Worm (Caenorhabditis elegans): ENCODE measurements around the gene fbxa-19.

fbxa-19 gene

DNA sequence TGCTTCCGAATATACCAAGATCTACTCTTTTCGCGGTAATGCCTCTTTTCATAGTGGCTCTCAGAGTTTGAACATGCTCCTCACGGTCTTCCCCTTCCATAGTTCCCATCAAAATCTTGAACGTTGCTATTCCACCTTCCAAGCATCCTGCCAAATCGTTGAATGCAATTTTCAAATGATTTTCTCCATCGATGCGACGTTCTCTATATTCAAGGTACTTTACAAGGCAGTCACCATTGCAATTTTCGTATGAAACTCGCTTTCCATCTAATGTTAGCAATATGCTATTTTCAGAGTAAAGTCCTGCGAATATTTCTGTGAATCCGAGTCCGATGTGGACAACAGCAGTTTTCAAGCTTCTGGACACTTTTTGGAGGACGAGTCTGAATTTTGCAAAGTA is 918 bp upstream of the fbxa-19 start:
- TF ChIP-seq zfp-3 (GFP tag; conservative IDR thresholded peaks at IDR 0.05), result no peak
- peak in 1 of 2 experiments; percentile 95 for TF ChIP-seq unc-62 (GFP tag; optimal IDR thresholded peaks at IDR 0.05 in 1 of 2)
- TF ChIP-seq unc-62 (tag; optimal IDR thresholded peaks at IDR 0.05), result no peak

DNA sequence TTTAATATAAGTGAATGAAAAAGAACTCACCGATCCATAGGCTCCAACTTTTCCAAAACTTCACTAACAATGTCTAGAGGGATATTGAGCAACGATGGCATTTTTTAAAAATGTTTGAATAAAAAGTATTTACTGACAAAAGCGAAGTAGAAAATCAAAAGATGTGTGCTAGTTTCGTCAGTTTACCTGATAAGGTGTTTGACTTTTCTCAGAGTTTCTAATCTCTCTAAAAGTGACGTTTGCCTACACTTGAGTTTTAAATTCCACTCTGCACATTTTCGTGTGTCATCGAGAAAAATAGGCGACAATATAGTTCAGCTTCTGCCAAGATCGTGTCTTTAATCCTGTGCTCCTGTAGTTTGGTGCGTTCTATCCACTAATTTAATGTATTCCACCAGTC is 6.4 kb downstream of the fbxa-19 start, which contains the start of gene fbxa-15:
Gene fbxa-15 (minus strand): TSS at position 101 of the 400 bp plus-strand sequence.
- no peak for TF ChIP-seq ztf-7 (tag; optimal IDR thresholded peaks at IDR 0.05)
- no peak for TF ChIP-seq fkh-10 (GFP tag; optimal IDR thresholded peaks at IDR 0.05)
- TF ChIP-seq nhr-6 (tag; optimal IDR thresholded peaks at IDR 0.05), result no peak
- no peak for TF ChIP-seq sdz-12 (GFP tag; optimal IDR thresholded peaks at IDR 0.05)
- TF ChIP-seq madf-9 (GFP tag; conservative IDR thresholded peaks at IDR 0.05), result no peak
- no peak for TF ChIP-seq duxl-1 (tag; optimal IDR thresholded peaks at IDR 0.05; ENCODE audit: poor library complexity)
- no peak for TF ChIP-seq ztf-11 (tag; optimal IDR thresholded peaks at IDR 0.05)
- TF ChIP-seq vab-7 (GFP tag; IDR thresholded peaks at IDR 0.05), result no peak
- TF ChIP-seq daf-8 (GFP tag; IDR thresholded peaks at IDR 0.05), result no peak
- TF ChIP-seq zfp-3 (GFP tag; conservative IDR thresholded peaks at IDR 0.05), result no peak
- TF ChIP-seq set-16 (GFP tag; IDR thresholded peaks at IDR 0.05), result no peak

DNA sequence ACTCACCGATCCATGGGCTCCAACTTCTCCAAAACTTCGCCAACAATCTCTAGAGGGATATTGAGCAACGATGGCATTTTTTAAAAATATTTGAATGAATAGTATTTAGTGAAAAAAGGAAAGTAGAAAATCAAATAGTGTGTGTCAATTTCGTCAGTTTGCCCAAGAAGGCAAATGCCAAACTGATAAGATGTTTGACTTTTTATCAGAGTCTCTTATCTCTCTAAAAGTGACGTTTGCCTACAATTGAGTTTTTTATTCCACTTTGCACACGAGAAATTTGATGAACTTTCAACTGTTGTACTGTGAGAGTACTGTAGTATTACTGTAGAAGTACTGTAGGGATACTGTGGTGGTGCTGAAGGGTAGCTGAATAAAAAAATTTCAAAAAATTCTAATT is 8.4 kb downstream of the fbxa-19 start:
- TF ChIP-seq mdt-29 (GFP tag; IDR thresholded peaks at IDR 0.05), result no peak
- TF ChIP-seq aha-1 (tag), result no peak
- TF ChIP-seq cey-2 (tag; optimal IDR thresholded peaks at IDR 0.05; ENCODE audit: borderline replicate concordance, insufficient read depth), result no peak
- no peak for TF ChIP-seq ztf-11 (tag; optimal IDR thresholded peaks at IDR 0.05)
- no peak for TF ChIP-seq nhr-48 (tag; optimal IDR thresholded peaks at IDR 0.05)
- TF ChIP-seq ceh-62 (tag; optimal IDR thresholded peaks at IDR 0.05), result no peak
- no peak for TF ChIP-seq lin-15B (tag; optimal IDR thresholded peaks at IDR 0.05)
- TF ChIP-seq R02D3.7 (tag; optimal IDR thresholded peaks at IDR 0.05), result no peak
- no peak for TF ChIP-seq daf-16 (GFP tag; optimal IDR thresholded peaks at IDR 0.05)
- peak; percentile 56 for TF ChIP-seq daf-16 (tag; optimal IDR thresholded peaks at IDR 0.05)
- TF ChIP-seq Y75B8A.6 (GFP tag; IDR thresholded peaks at IDR 0.05), result no peak
- TF ChIP-seq zfp-3 (GFP tag; conservative IDR thresholded peaks at IDR 0.05), result no peak
- no peak for TF ChIP-seq lin-1 (GFP tag; IDR thresholded peaks at IDR 0.05)
- TF ChIP-seq tag-97 (GFP tag; IDR thresholded peaks at IDR 0.05), result no peak
- TF ChIP-seq nhr-42 (GFP tag; IDR thresholded peaks at IDR 0.05), result no peak
- TF ChIP-seq lim-7 (GFP tag; IDR thresholded peaks at IDR 0.05), result no peak
- no peak for TF ChIP-seq jun-1 (tag; optimal IDR thresholded peaks at IDR 0.05)
- TF ChIP-seq skn-1 (tag; optimal IDR thresholded peaks at IDR 0.05), result no peak
- no peak for TF ChIP-seq mes-2 (tag; optimal IDR thresholded peaks at IDR 0.05; ENCODE audit: poor library complexity, severe bottlenecking)
- no peak for TF ChIP-seq T20F7.1 (GFP tag; optimal IDR thresholded peaks at IDR 0.05)
- TF ChIP-seq dve-1 (tag; optimal IDR thresholded peaks at IDR 0.05; ENCODE audit: insufficient read depth), result peak; percentile 19
- no peak for TF ChIP-seq dmd-9 (GFP tag; IDR thresholded peaks at IDR 0.05)
- no peak for TF ChIP-seq nhr-102 (tag; optimal IDR thresholded peaks at IDR 0.05)
- no peak for TF ChIP-seq ZK337.2 (GFP tag; IDR thresholded peaks at IDR 0.05)
- TF ChIP-seq attf-4 (tag; optimal IDR thresholded peaks at IDR 0.05), result no peak
- no peak for TF ChIP-seq duxl-1 (tag; optimal IDR thresholded peaks at IDR 0.05; ENCODE audit: poor library complexity)
- no peak for TF ChIP-seq nhr-10 (tag; optimal IDR thresholded peaks at IDR 0.05)
- TF ChIP-seq ceh-28 (tag; optimal IDR thresholded peaks at IDR 0.05), result no peak
- TF ChIP-seq madf-9 (GFP tag; conservative IDR thresholded peaks at IDR 0.05), result no peak
- TF ChIP-seq nhr-77 (tag; optimal IDR thresholded peaks at IDR 0.05), result peak; percentile 63
- TF ChIP-seq mdl-1 (tag; optimal IDR thresholded peaks at IDR 0.05), result peak in 1 of 2 experiments; percentile 22
- no peak for TF ChIP-seq F49E8.2 (tag; optimal IDR thresholded peaks at IDR 0.05; ENCODE audit: borderline replicate concordance)
- TF ChIP-seq Y5F2A.4 (GFP tag; optimal IDR thresholded peaks at IDR 0.05), result no peak
- peak; percentile 84 for TF ChIP-seq nhr-6 (tag; optimal IDR thresholded peaks at IDR 0.05)
- TF ChIP-seq lin-13 (GFP tag; optimal IDR thresholded peaks at IDR 0.05), result no peak
- no peak for TF ChIP-seq php-3 (GFP tag; IDR thresholded peaks at IDR 0.05)
- no peak for TF ChIP-seq ctbp-1 (GFP tag; IDR thresholded peaks at IDR 0.05)
- peak; percentile 83 for TF ChIP-seq dmd-6 (GFP tag; IDR thresholded peaks at IDR 0.05)
- TF ChIP-seq F44E2.7 (GFP tag; IDR thresholded peaks at IDR 0.05), result no peak
- no peak for TF ChIP-seq ceh-32 (tag; optimal IDR thresholded peaks at IDR 0.05; ENCODE audit: poor library complexity)

Measured in whole organism, L4 larva.